Fruit fly (Drosophila melanogaster) whole organism, embryonic: ENCODE data around the gene smid.
A peak's percentile ranks its signal among the peaks of the same experiment; 100 is the strongest.

Experiments used
- CG10274 ChIP-seq: fragments of 200-800 bp; sonication (Bioruptor generic); optimal IDR thresholded peaks from 3 replicates; lab custom pipeline; 2017; ENCODE audit warnings: missing biosample characterization, mild to moderate bottlenecking, missing genetic modification characterization
- CG11560 ChIP-seq: fragments of 200-800 bp; sonication (Bioruptor generic); IDR thresholded peaks from 3 replicates; pipeline ENCODE4 v1.3.6; 2022; ENCODE audit warnings: missing biosample characterization, missing genetic modification characterization
- CG12299 ChIP-seq: fragments of 200-800 bp; sonication (Bioruptor generic); optimal IDR thresholded peaks from 2 replicates; lab custom pipeline; 2018; ENCODE audit warnings: missing biosample characterization, mild to moderate bottlenecking, missing genetic modification characterization
- CG1233 ChIP-seq: fragments of 200-800 bp; sonication (Bioruptor generic); optimal IDR thresholded peaks from 4 replicates; lab custom pipeline; 2018; ENCODE audit warnings: missing biosample characterization, mild to moderate bottlenecking, missing genetic modification characterization
- CG14050 ChIP-seq: fragments of 200-800 bp; sonication (Bioruptor generic); IDR thresholded peaks from 3 replicates; pipeline ENCODE4 v1.3.6; 2022; ENCODE audit warnings: missing biosample characterization, missing genetic modification characterization
- CG15011 ChIP-seq: fragments of 200-800 bp; sonication (Bioruptor generic); optimal IDR thresholded peaks from 3 replicates; lab custom pipeline; 2018; ENCODE audit warnings: missing biosample characterization, mild to moderate bottlenecking, missing genetic modification characterization
- CG1529 ChIP-seq: fragments of 200-800 bp; sonication (Bioruptor generic); optimal IDR thresholded peaks from 3 replicates; lab custom pipeline; 2018; ENCODE audit warnings: missing biosample characterization, missing genetic modification characterization
- CG2678 ChIP-seq: fragments of 200-800 bp; sonication (Bioruptor generic); optimal IDR thresholded peaks from 3 replicates; lab custom pipeline; 2019; ENCODE audit warnings: missing biosample characterization, mild to moderate bottlenecking, missing genetic modification characterization, moderate library complexity
- CG31224 ChIP-seq: fragments of 200-800 bp; sonication (Bioruptor generic); IDR thresholded peaks from 2 replicates; pipeline ENCODE4 v1.3.6; 2022; ENCODE audit warnings: missing biosample characterization, missing genetic modification characterization
- CG31388 ChIP-seq: fragments of 200-800 bp; sonication (Bioruptor generic); optimal IDR thresholded peaks from 2 replicates; lab custom pipeline; 2016; ENCODE audit warnings: missing biosample characterization, missing genetic modification characterization
- CG42726 ChIP-seq: fragments of 200-800 bp; sonication (Bioruptor generic); IDR thresholded peaks from 2 replicates; pipeline ENCODE4 v1.3.6; 2022; ENCODE audit warnings: missing biosample characterization, missing genetic modification characterization; ENCODE audit not compliant: partially characterized antibody
- CG43689 ChIP-seq: fragments of 200-800 bp; sonication (Bioruptor generic); IDR thresholded peaks from 2 replicates; pipeline ENCODE4 v1.3.6; 2022; ENCODE audit warnings: missing biosample characterization, missing genetic modification characterization
- CG5180 ChIP-seq: fragments of 200-800 bp; sonication (Bioruptor generic); optimal IDR thresholded peaks from 3 replicates; lab custom pipeline; 2017; ENCODE audit warnings: missing biosample characterization, missing genetic modification characterization, mild to moderate bottlenecking, moderate library complexity, missing genetic modification reagents
- CG6689 ChIP-seq: fragments of 200-800 bp; sonication (Bioruptor generic); IDR thresholded peaks from 2 replicates; pipeline ENCODE4 v1.3.6; 2022; ENCODE audit warnings: missing biosample characterization, missing genetic modification characterization
- CG9727 ChIP-seq: fragments of 200-800 bp; sonication (Bioruptor generic); optimal IDR thresholded peaks from 3 replicates; lab custom pipeline; 2017; ENCODE audit warnings: missing biosample characterization, mild to moderate bottlenecking, missing genetic modification characterization
- D ChIP-seq, 2 experiments: fragments of 200-800 bp in 1 of 2; fragments of >200 bp in 1 of 2; sonication (Bioruptor generic) in 1 of 2; optimal IDR thresholded peaks; 2 replicates in 1 of 2; 3 replicates in 1 of 2; lab custom pipeline; 2017; ENCODE audit warnings: mild to moderate bottlenecking in 1 of 2, missing biosample characterization in 1 of 2, missing genetic modification characterization in 1 of 2, missing genetic modification reagents in 1 of 2
- Dek ChIP-seq: fragments of 200-800 bp; sonication (Bioruptor generic); optimal IDR thresholded peaks from 3 replicates; lab custom pipeline; 2019; ENCODE audit warnings: missing biosample characterization, mild to moderate bottlenecking, missing genetic modification characterization, moderate library complexity
- H15 ChIP-seq: fragments of 200-800 bp; sonication (Bioruptor generic); IDR thresholded peaks from 3 replicates; pipeline ENCODE4 v1.3.6; 2022; ENCODE audit warnings: missing biosample characterization, missing genetic modification characterization
- Hr51 ChIP-seq, 2 experiments: fragments of 200-800 bp; sonication (Bioruptor generic); optimal IDR thresholded peaks; 2 replicates in 1 of 2; 3 replicates in 1 of 2; lab custom pipeline; 2016 to 2018; ENCODE audit warnings: missing biosample characterization in 2 of 2, missing genetic modification characterization in 2 of 2, mild to moderate bottlenecking in 1 of 2, moderate library complexity in 1 of 2
- Hr78 ChIP-seq, 2 experiments: fragments of 200-800 bp in 1 of 2; fragments of >200 bp in 1 of 2; sonication (Bioruptor generic) in 1 of 2; optimal IDR thresholded peaks; 2 replicates each; lab custom pipeline; 2017 to 2019; ENCODE audit warnings: missing biosample characterization in 2 of 2, missing genetic modification characterization in 2 of 2, mild to moderate bottlenecking in 1 of 2, moderate library complexity in 1 of 2
- Max ChIP-seq: fragments of 200-800 bp; sonication (Bioruptor generic); optimal IDR thresholded peaks from 2 replicates; lab custom pipeline; 2016; ENCODE audit warnings: missing biosample characterization, mild to moderate bottlenecking, missing genetic modification characterization
- Med ChIP-seq: fragments of 200-800 bp; sonication (Bioruptor generic); peaks from one replicate; lab custom pipeline; 2016; ENCODE audit warnings: missing biosample characterization, missing genetic modification characterization, mild to moderate bottlenecking, inconsistent platforms, moderate library complexity
- NFAT ChIP-seq: fragments of 200-800 bp; sonication (Bioruptor generic); IDR thresholded peaks from 2 replicates; pipeline ENCODE4 v1.3.6; 2022; ENCODE audit warnings: missing biosample characterization, missing genetic modification characterization
- Nf-YB ChIP-seq: fragments of 200-800 bp; sonication (Bioruptor generic); optimal IDR thresholded peaks from 3 replicates; lab custom pipeline; 2019; ENCODE audit warnings: missing biosample characterization, mild to moderate bottlenecking, missing genetic modification characterization, moderate library complexity
- Ravus ChIP-seq: fragments of 200-800 bp; sonication (Bioruptor generic); IDR thresholded peaks from 2 replicates; pipeline ENCODE4 v1.3.6; 2022; ENCODE audit warnings: missing biosample characterization, missing genetic modification characterization
- Rx ChIP-seq: fragments of 200-800 bp; sonication (Bioruptor generic); IDR thresholded peaks from 2 replicates; pipeline ENCODE4 v1.3.6; 2022; ENCODE audit warnings: missing biosample characterization, missing genetic modification characterization
- Scr ChIP-seq: fragments of 200-800 bp; sonication (Bioruptor generic); IDR thresholded peaks from 2 replicates; pipeline ENCODE4 v1.3.6; 2022; ENCODE audit warnings: missing biosample characterization, missing genetic modification characterization; ENCODE audit not compliant: partially characterized antibody
- Six4 ChIP-seq: fragments of 200-800 bp; sonication (Bioruptor generic); optimal IDR thresholded peaks from 2 replicates; lab custom pipeline; 2016; ENCODE audit warnings: missing biosample characterization, missing genetic modification characterization
- Xrp1 ChIP-seq: fragments of 200-800 bp; sonication (Bioruptor generic); IDR thresholded peaks from 2 replicates; pipeline ENCODE4 v1.3.6; 2022; ENCODE audit warnings: missing biosample characterization, missing genetic modification characterization
- amos ChIP-seq: fragments of 200-800 bp; sonication (Bioruptor generic); IDR thresholded peaks from 2 replicates; pipeline ENCODE4 v1.3.6; 2022; ENCODE audit warnings: missing biosample characterization, missing genetic modification characterization; ENCODE audit not compliant: partially characterized antibody
- ap ChIP-seq: fragments of 200-800 bp; sonication (Bioruptor generic); IDR thresholded peaks from 2 replicates; pipeline ENCODE4 v1.3.6; 2022; ENCODE audit warnings: missing biosample characterization, missing genetic modification characterization
- ato ChIP-seq: fragments of 200-800 bp; sonication (Bioruptor generic); IDR thresholded peaks from 2 replicates; pipeline ENCODE4 v1.3.6; 2022; ENCODE audit warnings: missing biosample characterization, missing genetic modification characterization; ENCODE audit not compliant: partially characterized antibody
- bcd ChIP-seq: fragments of 200-800 bp; sonication (Bioruptor generic); optimal IDR thresholded peaks from 2 replicates; lab custom pipeline; 2017; ENCODE audit warnings: missing biosample characterization, mild to moderate bottlenecking, missing genetic modification characterization
- bigmax ChIP-seq: fragments of 200-800 bp; sonication (Bioruptor generic); optimal IDR thresholded peaks from 2 replicates; lab custom pipeline; 2018; ENCODE audit warnings: missing biosample characterization, mild to moderate bottlenecking, missing genetic modification characterization
- cg ChIP-seq: fragments of 200-800 bp; sonication (Bioruptor generic); optimal IDR thresholded peaks from 3 replicates; lab custom pipeline; 2019; ENCODE audit warnings: missing biosample characterization, mild to moderate bottlenecking, missing genetic modification characterization, moderate library complexity
- chif ChIP-seq, 2 experiments: fragments of 200-800 bp; sonication (Bioruptor generic); optimal IDR thresholded peaks; 3 replicates each; lab custom pipeline; 2016; ENCODE audit warnings: missing biosample characterization in 2 of 2, missing genetic modification characterization in 2 of 2
- croc ChIP-seq: fragments of 200-800 bp; sonication (Bioruptor generic); conservative IDR thresholded peaks from 3 replicates; pipeline ENCODE4 v1.3.6; 2022; ENCODE audit warnings: missing biosample characterization, missing genetic modification characterization
- kah ChIP-seq: fragments of 200-800 bp; sonication (Bioruptor generic); optimal IDR thresholded peaks from 2 replicates; lab custom pipeline; 2018; ENCODE audit warnings: missing biosample characterization, mild to moderate bottlenecking, missing genetic modification characterization
- otp ChIP-seq: fragments of 200-800 bp; sonication (Bioruptor generic); IDR thresholded peaks from 3 replicates; pipeline ENCODE4, ENCODE4 v1.3.6; 2022; ENCODE audit warnings: missing biosample characterization, missing genetic modification characterization
- pb ChIP-seq: fragments of 200-800 bp; sonication (Bioruptor generic); optimal IDR thresholded peaks from 3 replicates; lab custom pipeline; 2016; ENCODE audit warnings: missing biosample characterization, missing genetic modification characterization
- pzg ChIP-seq: fragments of 200-800 bp; sonication (Bioruptor generic); optimal IDR thresholded peaks from 3 replicates; lab custom pipeline; 2018; ENCODE audit warnings: missing biosample characterization, mild to moderate bottlenecking, missing genetic modification characterization, moderate library complexity
- row ChIP-seq: fragments of 200-800 bp; sonication (Bioruptor generic); IDR thresholded peaks from 3 replicates; pipeline ENCODE4 v1.3.6; 2022; ENCODE audit warnings: missing biosample characterization, missing genetic modification characterization
- sc ChIP-seq, 3 experiments: fragments of >200 bp in 2 of 3; fragments of 200-800 bp in 1 of 3; sonication (Bioruptor generic) in 1 of 3; optimal IDR thresholded peaks; 2 replicates in 2 of 3; 3 replicates in 1 of 3; lab custom pipeline; 2017; ENCODE audit warnings: mild to moderate bottlenecking in 1 of 3, missing biosample characterization in 1 of 3, missing genetic modification characterization in 1 of 3, missing genetic modification reagents in 1 of 3
- slbo ChIP-seq: fragments of 200-800 bp; sonication (Bioruptor generic); IDR thresholded peaks from 2 replicates; pipeline ENCODE4 v1.3.6; 2022; ENCODE audit warnings: missing biosample characterization, missing genetic modification characterization
- ssp ChIP-seq: fragments of 200-800 bp; sonication (Bioruptor generic); IDR thresholded peaks from 2 replicates; pipeline ENCODE4 v1.3.6; 2022; ENCODE audit warnings: missing biosample characterization, missing genetic modification characterization
- tap ChIP-seq: fragments of 200-800 bp; optimal IDR thresholded peaks from 3 replicates; lab custom pipeline; 2019; ENCODE audit warnings: missing biosample characterization, mild to moderate bottlenecking, missing genetic modification characterization, moderate library complexity
- twi ChIP-seq: fragments of 200-800 bp; optimal IDR thresholded peaks from 2 replicates; lab custom pipeline; 2019; ENCODE audit warnings: missing biosample characterization, mild to moderate bottlenecking, missing genetic modification characterization, moderate library complexity

The smid gene

dm6 chr3L:7367798-7368678 is 13.4 kb upstream of the smid start (continued):
- TF ChIP-seq ato (0 out of 2 replicates have a peak, but pooled peaks have one; percentile 32), Scr (GFP tag; lab: Robert Waterston, UW) (no peak), CG43689 (GFP tag; lab: Robert Waterston, UW) (no peak), kah (GFP tag; lab: Kevin White, UChicago) (peak; percentile 98), D (optimal IDR thresholded peaks at IDR 0.05; lab: Kevin White, UChicago) (peak; percentile 84), D (GFP tag; optimal IDR thresholded peaks at IDR 0.05; lab: Kevin White, UChicago) (no peak), CG15011 (GFP tag; lab: Kevin White, UChicago) (no peak), CG5180 (GFP tag; lab: Kevin White, UChicago) (no peak), pb (no peak), tap (tag; lab: Kevin White, UChicago) (peak; percentile 29), otp (no peak), Hr78 (GFP tag; optimal IDR thresholded peaks at IDR 0.05; lab: Kevin White, UChicago) (peak in 1 of 2 experiments; percentile 47), Xrp1 (GFP tag; lab: Robert Waterston, UW) (peak; percentile 47; the same call in 1 of the 2 replicates), CG14050 (peak; percentile 53; the same call in 2 of the 3 replicates), Six4 (GFP tag; lab: Kevin White, UChicago) (peak; percentile 1), H15 (GFP tag; lab: Robert Waterston, UW) (no peak), CG6689 (peak; percentile 45; the same call in 1 of the 2 replicates), NFAT (GFP tag; lab: Robert Waterston, UW) (no peak), CG31224 (GFP tag; lab: Robert Waterston, UW) (peak; percentile 33; the same call in 1 of the 2 replicates), CG31388 (GFP tag; lab: Kevin White, UChicago) (no peak), CG1529 (GFP tag; lab: Kevin White, UChicago) (no peak), bigmax (GFP tag; lab: Kevin White, UChicago) (no peak), amos (GFP tag; lab: Robert Waterston, UW) (no peak), CG9727 (GFP tag; lab: Kevin White, UChicago) (peak; percentile 22), croc (GFP tag; lab: Robert Waterston, UW) (no peak), pzg (GFP tag; lab: Kevin White, UChicago) (peak; percentile 18), Rx (GFP tag; lab: Robert Waterston, UW) (0 out of 2 replicates have a peak, but pooled peaks have one; percentile 9), sc (optimal IDR thresholded peaks at IDR 0.05; lab: Kevin White, UChicago) (no peak), sc (GFP tag; optimal IDR thresholded peaks at IDR 0.05; lab: Kevin White, UChicago) (no peak), ap (GFP tag; lab: Robert Waterston, UW) (no peak), CG1233 (GFP tag; lab: Kevin White, UChicago) (no peak), twi (no peak), CG11560 (no peak), chif (GFP tag; optimal IDR thresholded peaks at IDR 0.05; lab: Kevin White, UChicago) (no peak), Ravus (GFP tag; lab: Robert Waterston, UW) (no peak), Hr51 (GFP tag; optimal IDR thresholded peaks at IDR 0.05; lab: Kevin White, UChicago) (peak in 1 of 2 experiments; percentile 40), CG10274 (GFP tag; lab: Kevin White, UChicago) (peak; percentile 0), Dek (peak; percentile 5), CG12299 (tag; lab: Kevin White, UChicago) (no peak), Max (no peak), CG2678 (tag; lab: Kevin White, UChicago) (peak; percentile 45), bcd (GFP tag; lab: Kevin White, UChicago) (peak; percentile 27), CG42726 (GFP tag; lab: Robert Waterston, UW) (no peak), Nf-YB (GFP tag; lab: Kevin White, UChicago) (no peak), Med (peak; percentile 90), row (peak; percentile 15; the same call in 1 of the 3 replicates), ssp (no peak), cg (peak; percentile 94), slbo (GFP tag; lab: Robert Waterston, UW) (peak; percentile 45)
